Worm (Caenorhabditis elegans) whole organism, young adult: ENCODE results near the gene lgc-10.

ENCODE experiments used
- B0019.2 ChIP-seq: fragments of 200-800 bp; sonication (Bioruptor generic); conservative IDR thresholded peaks from 2 replicates; pipeline ENCODE4 v1.3.6; 2022; ENCODE audit warnings: missing genetic modification reagents, missing genetic modification characterization, missing compliant biosample characterization
- B0336.3 ChIP-seq: fragments of 200-800 bp; sonication (Bioruptor generic); IDR thresholded peaks from 2 replicates; pipeline ENCODE4 v1.3.6; 2022; ENCODE audit warnings: missing genetic modification characterization, missing compliant biosample characterization
- C06A6.2 ChIP-seq: fragments of 200-800 bp; sonication (Bioruptor generic); conservative IDR thresholded peaks from 2 replicates; pipeline ENCODE4 v1.3.6; 2022; ENCODE audit warnings: missing genetic modification characterization, missing compliant biosample characterization
- D2030.7 ChIP-seq: fragments of 200-800 bp; sonication (Bioruptor generic); IDR thresholded peaks from 2 replicates; pipeline ENCODE4 v1.3.6; 2022; ENCODE audit warnings: missing genetic modification reagents, missing genetic modification characterization, missing compliant biosample characterization
- F10E7.11 ChIP-seq: sonication (generic microtip); optimal IDR thresholded peaks from 2 replicates; lab custom pipeline; 2017; ENCODE audit warnings: mild to moderate bottlenecking, missing genetic modification characterization, moderate library complexity, missing compliant biosample characterization
- F22D6.2 ChIP-seq: sonication (generic microtip); optimal IDR thresholded peaks from 2 replicates; lab custom pipeline; 2016; ENCODE audit warnings: mild to moderate bottlenecking, missing genetic modification characterization, missing compliant biosample characterization
- F33H1.4 ChIP-seq: fragments of 200-800 bp; sonication (Bioruptor generic); IDR thresholded peaks from 2 replicates; pipeline ENCODE4 v1.3.6; 2022; ENCODE audit warnings: missing genetic modification reagents, missing genetic modification characterization, missing compliant biosample characterization
- F55B11.4 ChIP-seq: sonication (generic microtip); optimal IDR thresholded peaks from 2 replicates; lab custom pipeline; 2016; ENCODE audit warnings: missing compliant biosample characterization, missing genetic modification characterization, borderline replicate concordance; ENCODE audit not compliant: insufficient read depth
- F57C9.4 ChIP-seq: sonication (generic microtip); optimal IDR thresholded peaks from 2 replicates; lab custom pipeline; 2017; ENCODE audit warnings: mild to moderate bottlenecking, missing genetic modification characterization, missing compliant biosample characterization
- K11D2.4 ChIP-seq: fragments of 200-800 bp; sonication (Bioruptor generic); IDR thresholded peaks from 2 replicates; pipeline ENCODE4 v1.3.6; 2022; ENCODE audit warnings: missing genetic modification reagents, missing genetic modification characterization, missing compliant biosample characterization
- T26A5.8 ChIP-seq: sonication (generic microtip); optimal IDR thresholded peaks from 2 replicates; lab custom pipeline; 2016; ENCODE audit warnings: missing genetic modification characterization, missing compliant biosample characterization
- Y53G8AR.9 ChIP-seq: fragments of 200-800 bp; sonication (Bioruptor generic); conservative IDR thresholded peaks from 2 replicates; pipeline ENCODE4 v1.3.6; 2022; ENCODE audit warnings: missing genetic modification reagents, missing genetic modification characterization, missing compliant biosample characterization
- Y95B8A.8 ChIP-seq: fragments of 200-800 bp; sonication (Bioruptor generic); IDR thresholded peaks from 2 replicates; pipeline ENCODE4 v1.3.6; 2022; ENCODE audit warnings: missing genetic modification reagents, missing genetic modification characterization, missing compliant biosample characterization
- ZK185.1 ChIP-seq: sonication (generic microtip); optimal IDR thresholded peaks from 2 replicates; lab custom pipeline; 2016; ENCODE audit warnings: mild to moderate bottlenecking, missing genetic modification characterization, missing compliant biosample characterization; ENCODE audit not compliant: poor library complexity, severe bottlenecking
- akir-1 ChIP-seq: fragments of 200-800 bp; sonication (Bioruptor generic); optimal IDR thresholded peaks from 2 replicates; lab custom pipeline; 2018; ENCODE audit warnings: mild to moderate bottlenecking, missing genetic modification characterization, moderate library complexity, missing compliant biosample characterization
- athp-1 ChIP-seq: sonication (generic microtip); optimal IDR thresholded peaks from 2 replicates; lab custom pipeline; 2017; ENCODE audit warnings: mild to moderate bottlenecking, missing genetic modification characterization, missing compliant biosample characterization
- attf-6 ChIP-seq: fragments of 200-800 bp; sonication (Bioruptor generic); IDR thresholded peaks from 2 replicates; pipeline ENCODE4 v1.3.6; 2022; ENCODE audit warnings: missing genetic modification reagents, missing genetic modification characterization, missing compliant biosample characterization
- bed-1 ChIP-seq: fragments of 200-800 bp; sonication (Bioruptor generic); IDR thresholded peaks from 2 replicates; pipeline ENCODE4 v1.3.6; 2022; ENCODE audit warnings: missing genetic modification reagents, missing genetic modification characterization, missing compliant biosample characterization
- ceh-40 ChIP-seq: fragments of 200-800 bp; sonication (Bioruptor generic); IDR thresholded peaks from 2 replicates; pipeline ENCODE4 v1.3.6; 2022; ENCODE audit warnings: missing genetic modification characterization, missing compliant biosample characterization
- chd-7 ChIP-seq: sonication (generic microtip); optimal IDR thresholded peaks from 2 replicates; lab custom pipeline; 2016; ENCODE audit warnings: mild to moderate bottlenecking, missing genetic modification characterization, moderate library complexity, missing compliant biosample characterization
- dox-1 ChIP-seq: fragments of 200-800 bp; sonication (Bioruptor generic); IDR thresholded peaks from 2 replicates; pipeline ENCODE4 v1.3.6; 2022; ENCODE audit warnings: missing genetic modification reagents, missing genetic modification characterization, missing compliant biosample characterization
- dpff-1 ChIP-seq: sonication (generic microtip); optimal IDR thresholded peaks from 2 replicates; lab custom pipeline; 2017; ENCODE audit warnings: mild to moderate bottlenecking, missing genetic modification characterization, missing compliant biosample characterization
- dpl-1 ChIP-seq: fragments of 150-350 bp; optimal IDR thresholded peaks from 2 replicates; lab custom pipeline; 2014; ENCODE audit warnings: missing biosample characterization, missing genetic modification reagents, missing genetic modification characterization
- egl-18 ChIP-seq: fragments of 200-800 bp; sonication (Bioruptor generic); IDR thresholded peaks from 2 replicates; pipeline ENCODE4 v1.3.6; 2022; ENCODE audit warnings: missing genetic modification reagents, missing genetic modification characterization, missing compliant biosample characterization
- ekl-4 ChIP-seq: fragments of 200-800 bp; sonication (Bioruptor generic); IDR thresholded peaks from 2 replicates; pipeline ENCODE4 v1.3.6; 2022; ENCODE audit warnings: missing genetic modification reagents, missing genetic modification characterization, missing compliant biosample characterization
- gei-17 ChIP-seq: fragments of 200-800 bp; sonication (Bioruptor generic); optimal IDR thresholded peaks from 2 replicates; lab custom pipeline; 2018; ENCODE audit warnings: mild to moderate bottlenecking, missing genetic modification characterization, missing compliant biosample characterization
- hlh-12 ChIP-seq: sonication (generic microtip); optimal IDR thresholded peaks from 2 replicates; lab custom pipeline; 2016; ENCODE audit warnings: missing genetic modification characterization, missing compliant biosample characterization
- hlh-26 ChIP-seq: fragments of 200-800 bp; sonication (Bioruptor generic); conservative IDR thresholded peaks from 2 replicates; pipeline ENCODE4 v1.3.6; 2022; ENCODE audit warnings: missing genetic modification reagents, missing genetic modification characterization, missing compliant biosample characterization
- lin-54 ChIP-seq: fragments of 200-800 bp; sonication (Bioruptor generic); optimal IDR thresholded peaks from 2 replicates; lab custom pipeline; 2018; ENCODE audit warnings: mild to moderate bottlenecking, missing genetic modification characterization, missing compliant biosample characterization
- lsl-1 ChIP-seq: fragments of 200-800 bp; sonication (Bioruptor generic); optimal IDR thresholded peaks from 2 replicates; lab custom pipeline; 2018; ENCODE audit warnings: mild to moderate bottlenecking, missing genetic modification characterization, moderate library complexity, missing compliant biosample characterization
- lsy-27 ChIP-seq: sonication (generic microtip); optimal IDR thresholded peaks from 2 replicates; lab custom pipeline; 2017; ENCODE audit warnings: missing genetic modification characterization, mild to moderate bottlenecking, missing compliant biosample characterization, antibody characterized with exemption, missing genotype, borderline replicate concordance; ENCODE audit not compliant: insufficient read depth
- madf-10 ChIP-seq: sonication (generic microtip); optimal IDR thresholded peaks from 2 replicates; lab custom pipeline; 2016; ENCODE audit warnings: mild to moderate bottlenecking, missing genetic modification characterization, missing compliant biosample characterization
- madf-3 ChIP-seq: fragments of 200-800 bp; sonication (Bioruptor generic); IDR thresholded peaks from 2 replicates; pipeline ENCODE4 v1.3.6; 2022; ENCODE audit warnings: missing genetic modification reagents, missing genetic modification characterization, missing compliant biosample characterization
- madf-8 ChIP-seq: fragments of 200-800 bp; sonication (Bioruptor generic); conservative IDR thresholded peaks from 2 replicates; pipeline ENCODE4 v1.3.6; 2022; ENCODE audit warnings: missing genetic modification reagents, missing genetic modification characterization, missing compliant biosample characterization
- mel-28 ChIP-seq: sonication (generic microtip); optimal IDR thresholded peaks from 2 replicates; lab custom pipeline; 2016; ENCODE audit warnings: borderline replicate concordance, mild to moderate bottlenecking, missing genetic modification characterization, missing compliant biosample characterization
- rcor-1 ChIP-seq: fragments of 200-800 bp; sonication (Bioruptor generic); IDR thresholded peaks from 2 replicates; pipeline ENCODE4 v1.3.6; 2022; ENCODE audit warnings: missing genetic modification reagents, missing genetic modification characterization, missing compliant biosample characterization
- rec-8 ChIP-seq, 2 experiments: sonication (generic microtip); optimal IDR thresholded peaks; 2 replicates each; lab custom pipeline; 2016; ENCODE audit warnings: mild to moderate bottlenecking in 2 of 2, missing genetic modification characterization in 2 of 2, missing genetic modification reagents in 2 of 2, missing genotype in 2 of 2, missing biosample characterization in 1 of 2, missing compliant biosample characterization in 1 of 2, moderate library complexity in 1 of 2
- rpc-1 ChIP-seq, 2 experiments: fragments of 150-350 bp in 1 of 2; sonication (generic microtip) in 1 of 2; optimal IDR thresholded peaks; 2 replicates each; lab custom pipeline; 2014 to 2018; ENCODE audit warnings: missing biosample characterization in 1 of 2, missing genetic modification characterization in 1 of 2, missing genetic modification reagents in 1 of 2, missing genotype in 1 of 2
- sdz-38 ChIP-seq: sonication (generic microtip); optimal IDR thresholded peaks from 2 replicates; lab custom pipeline; 2016; ENCODE audit warnings: missing genotype, missing genetic modification characterization, missing compliant biosample characterization
- snpc-3.4 ChIP-seq: sonication (generic microtip); optimal IDR thresholded peaks from 2 replicates; lab custom pipeline; 2017; ENCODE audit warnings: missing genetic modification characterization, mild to moderate bottlenecking, missing compliant biosample characterization, antibody characterized with exemption, moderate library complexity, missing genotype, missing genetic modification reagents
- snpc-4 ChIP-seq, 5 experiments: fragments of 150-350 bp in 1 of 5; sonication (generic microtip) in 4 of 5; optimal IDR thresholded peaks; 2 replicates each; lab custom pipeline; 2014 to 2018; ENCODE audit warnings: missing genetic modification characterization in 5 of 5, missing biosample characterization in 3 of 5, antibody characterized with exemption in 2 of 5, mild to moderate bottlenecking in 2 of 5, missing compliant biosample characterization in 2 of 5, missing genotype in 2 of 5, moderate library complexity in 2 of 5, missing genetic modification reagents in 1 of 5
- unc-62 ChIP-seq: fragments of 150-350 bp; optimal IDR thresholded peaks from 2 replicates; lab custom pipeline; 2014; ENCODE audit warnings: missing biosample characterization, missing genetic modification reagents, missing genetic modification characterization
- zfh-2 ChIP-seq: fragments of 200-800 bp; sonication (Bioruptor generic); conservative IDR thresholded peaks from 2 replicates; pipeline ENCODE4 v1.3.6; 2022; ENCODE audit warnings: missing genetic modification reagents, missing genetic modification characterization, missing compliant biosample characterization
- ztf-18 ChIP-seq: sonication (generic microtip); optimal IDR thresholded peaks from 2 replicates; lab custom pipeline; 2016; ENCODE audit warnings: missing genotype, mild to moderate bottlenecking, missing genetic modification characterization, missing compliant biosample characterization
- ztf-28 ChIP-seq: fragments of 200-800 bp; sonication (Bioruptor generic); IDR thresholded peaks from 2 replicates; pipeline ENCODE4 v1.3.6; 2022; ENCODE audit warnings: missing genetic modification reagents, missing genetic modification characterization, missing compliant biosample characterization

lgc-10 gene

DNA sequence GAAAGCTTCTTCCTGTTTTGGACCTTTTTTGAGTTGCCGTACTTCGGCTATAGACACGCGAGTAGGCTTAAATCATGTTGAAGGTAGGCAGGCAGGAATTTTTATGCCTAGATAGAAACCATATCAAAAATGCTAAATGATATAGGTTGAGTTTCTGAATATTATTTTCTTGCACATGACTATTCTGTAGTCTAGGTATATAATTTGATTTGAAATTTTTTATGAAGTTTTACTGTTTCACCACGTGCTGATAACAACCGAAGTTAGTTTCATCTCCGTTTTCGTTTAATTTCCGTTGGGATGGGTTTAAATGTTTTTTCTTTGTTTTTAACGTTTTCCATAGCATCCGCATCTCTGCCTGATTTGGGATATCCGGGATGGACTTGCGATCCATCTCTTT, 29.7 kb upstream of the lgc-10 start, which contains the start of gene Y73B6BL.37 (continued):
- no peak for TF ChIP-seq rpc-1 (optimal IDR thresholded peaks at IDR 0.05; lab: Kevin White, UChicago)
- no peak for TF ChIP-seq rpc-1 (tag; optimal IDR thresholded peaks at IDR 0.05; lab: Kevin White, UChicago)

ce11 chrIV:6480978-6481377, 23.6 kb upstream of the lgc-10 start:
- peak; percentile 66 for TF ChIP-seq madf-10 (tag; lab: Kevin White, UChicago)
- TF ChIP-seq ZK185.1 (tag; lab: Kevin White, UChicago) = peak; percentile 85
- TF ChIP-seq bed-1 (GFP tag; lab: Robert Waterston, UW) = no peak
- no peak for TF ChIP-seq dpff-1
- no peak for TF ChIP-seq gei-17 (GFP tag; lab: Kevin White, UChicago)
- TF ChIP-seq F22D6.2 (tag; lab: Kevin White, UChicago) = no peak
- TF ChIP-seq lin-54 (GFP tag; lab: Kevin White, UChicago) = peak; percentile 60
- TF ChIP-seq snpc-4 (GFP tag; optimal IDR thresholded peaks at IDR 0.05; lab: Kevin White, UChicago) = peak; percentile 82
- peak; percentile 29 to 95 (median 94) for TF ChIP-seq snpc-4 (tag; optimal IDR thresholded peaks at IDR 0.05; lab: Kevin White, UChicago)
- TF ChIP-seq F10E7.11 = no peak
- no peak; the same call in 1 of the 2 replicates for TF ChIP-seq ztf-28
- TF ChIP-seq lsl-1 (GFP tag; lab: Kevin White, UChicago) = peak; percentile 41
- TF ChIP-seq F57C9.4 (tag; lab: Kevin White, UChicago) = no peak
- 0 out of 2 replicates have a peak, but pooled peaks have one; percentile 55 for TF ChIP-seq madf-3 (GFP tag; lab: Robert Waterston, UW)
- no peak; the same call in 1 of the 2 replicates for TF ChIP-seq ekl-4 (GFP tag; lab: Robert Waterston, UW)
- peak; percentile 57; the same call in 1 of the 2 replicates for TF ChIP-seq Y53G8AR.9 (GFP tag; lab: Robert Waterston, UW)
- TF ChIP-seq unc-62 = no peak
- TF ChIP-seq akir-1 (GFP tag; lab: Kevin White, UChicago) = no peak
- 0 out of 2 replicates have a peak, but pooled peaks have one; percentile 16 for TF ChIP-seq F33H1.4 (GFP tag; lab: Robert Waterston, UW)
- TF ChIP-seq T26A5.8 (tag; lab: Kevin White, UChicago) = no peak
- TF ChIP-seq B0019.2 (GFP tag; lab: Robert Waterston, UW) = no peak
- TF ChIP-seq sdz-38 = no peak
- TF ChIP-seq dox-1 (GFP tag; lab: Robert Waterston, UW) = no peak; the same call in 1 of the 2 replicates
- peak; percentile 62 for TF ChIP-seq ztf-18 (tag; lab: Kevin White, UChicago)
- TF ChIP-seq athp-1 (tag; lab: Kevin White, UChicago) = peak; percentile 50
- no peak for TF ChIP-seq chd-7
- peak; percentile 68 for TF ChIP-seq snpc-3.4 (tag; lab: Kevin White, UChicago)
- TF ChIP-seq hlh-12 = peak; percentile 26
- peak; percentile 45 to 46 for TF ChIP-seq rec-8 (tag; optimal IDR thresholded peaks at IDR 0.05; lab: Kevin White, UChicago)
- no peak for TF ChIP-seq Y95B8A.8 (GFP tag; lab: Robert Waterston, UW)
- no peak for TF ChIP-seq mel-28 (tag; lab: Kevin White, UChicago)
- no peak; the same call in 1 of the 2 replicates for TF ChIP-seq C06A6.2
- no peak for TF ChIP-seq F55B11.4 (tag; lab: Kevin White, UChicago)
- peak; percentile 57 for TF ChIP-seq B0336.3 (GFP tag; lab: Robert Waterston, UW)
- TF ChIP-seq zfh-2 (GFP tag; lab: Robert Waterston, UW) = no peak
- TF ChIP-seq attf-6 (GFP tag; lab: Robert Waterston, UW) = peak; percentile 80
- no peak for TF ChIP-seq egl-18 (GFP tag; lab: Robert Waterston, UW)
- TF ChIP-seq D2030.7 (GFP tag; lab: Robert Waterston, UW) = no peak
- TF ChIP-seq dpl-1 (GFP tag; lab: Kevin White, UChicago) = no peak
- peak; percentile 52 for TF ChIP-seq rcor-1 (GFP tag; lab: Robert Waterston, UW)
- no peak for TF ChIP-seq madf-8 (GFP tag; lab: Robert Waterston, UW)
- 0 out of 2 replicates have a peak, but pooled peaks have one; percentile 62 for TF ChIP-seq K11D2.4 (GFP tag; lab: Robert Waterston, UW)
- TF ChIP-seq hlh-26 (GFP tag; lab: Robert Waterston, UW) = no peak
- TF ChIP-seq lsy-27 = peak; percentile 16
- TF ChIP-seq ceh-40 = 0 out of 2 replicates have a peak, but pooled peaks have one; percentile 19
